Worm (Caenorhabditis elegans) whole organism, late embryonic: ENCODE data around the gene C16D9.1.

Experiments used
- C08G9.2 ChIP-seq: sonication (generic microtip); optimal IDR thresholded peaks from 2 replicates; lab custom pipeline; 2016; ENCODE audit warnings: mild to moderate bottlenecking, missing genetic modification characterization, moderate library complexity, missing compliant biosample characterization
- C38D4.7 ChIP-seq: fragments of 200-800 bp; sonication (Bioruptor generic); optimal IDR thresholded peaks from 2 replicates; lab custom pipeline; 2018; ENCODE audit warnings: mild to moderate bottlenecking, missing genetic modification characterization, moderate library complexity, missing compliant biosample characterization
- F13H6.1 ChIP-seq: sonication (generic microtip); optimal IDR thresholded peaks from 2 replicates; lab custom pipeline; 2016; ENCODE audit warnings: missing genetic modification characterization, missing compliant biosample characterization
- K02D7.2 ChIP-seq: sonication (generic microtip); optimal IDR thresholded peaks from 2 replicates; lab custom pipeline; 2017; ENCODE audit warnings: mild to moderate bottlenecking, missing genetic modification characterization, missing compliant biosample characterization
- ama-1 ChIP-seq: fragments of 150-350 bp; optimal IDR thresholded peaks from 2 replicates; lab custom pipeline; 2014
- ceh-18 ChIP-seq: sonication (generic microtip); optimal IDR thresholded peaks from 2 replicates; lab custom pipeline; 2016; ENCODE audit warnings: missing genetic modification characterization, missing compliant biosample characterization
- ceh-31 ChIP-seq: sonication (generic microtip); optimal IDR thresholded peaks from 2 replicates; lab custom pipeline; 2016; ENCODE audit warnings: missing genetic modification characterization, missing compliant biosample characterization
- ceh-34 ChIP-seq: sonication (generic microtip); optimal IDR thresholded peaks from 2 replicates; lab custom pipeline; 2016; ENCODE audit warnings: mild to moderate bottlenecking, missing genetic modification characterization, missing compliant biosample characterization
- che-1 ChIP-seq: sonication (generic microtip); optimal IDR thresholded peaks from 2 replicates; lab custom pipeline; 2016; ENCODE audit warnings: mild to moderate bottlenecking, missing genetic modification characterization, missing compliant biosample characterization
- dmd-4 ChIP-seq: sonication (generic microtip); optimal IDR thresholded peaks from 2 replicates; lab custom pipeline; 2016; ENCODE audit warnings: borderline replicate concordance, missing genetic modification characterization, missing compliant biosample characterization
- dve-1 ChIP-seq: sonication (generic microtip); optimal IDR thresholded peaks from 2 replicates; lab custom pipeline; 2017; ENCODE audit warnings: antibody characterized with exemption, mild to moderate bottlenecking, missing genetic modification characterization, missing compliant biosample characterization
- elt-2 ChIP-seq: sonication (generic microtip); optimal IDR thresholded peaks from 2 replicates; lab custom pipeline; 2016; ENCODE audit warnings: missing genetic modification reagents, missing genetic modification characterization, missing compliant biosample characterization
- elt-4 ChIP-seq: sonication (generic microtip); optimal IDR thresholded peaks from 2 replicates; lab custom pipeline; 2016; ENCODE audit warnings: missing genetic modification characterization, missing compliant biosample characterization
- eyg-1 ChIP-seq: sonication (generic microtip); optimal IDR thresholded peaks from 2 replicates; lab custom pipeline; 2016; ENCODE audit warnings: missing genotype, missing genetic modification characterization, missing compliant biosample characterization
- fax-1 ChIP-seq: sonication (generic microtip); optimal IDR thresholded peaks from 2 replicates; lab custom pipeline; 2016; ENCODE audit warnings: missing genotype, missing genetic modification characterization, missing compliant biosample characterization
- fkh-6 ChIP-seq: sonication (generic microtip); optimal IDR thresholded peaks from 2 replicates; lab custom pipeline; 2016; ENCODE audit warnings: missing genetic modification characterization, missing compliant biosample characterization
- gmeb-2 ChIP-seq: sonication (generic microtip); optimal IDR thresholded peaks from 2 replicates; lab custom pipeline; 2016; ENCODE audit warnings: missing genetic modification characterization, inconsistent platforms, missing compliant biosample characterization
- hlh-13 ChIP-seq: fragments of 200-800 bp; sonication (Bioruptor generic); optimal IDR thresholded peaks from 2 replicates; lab custom pipeline; 2018; ENCODE audit warnings: mild to moderate bottlenecking, missing genetic modification characterization, missing compliant biosample characterization
- hlh-30 ChIP-seq: sonication (generic microtip); optimal IDR thresholded peaks from 2 replicates; lab custom pipeline; 2017; ENCODE audit warnings: antibody characterized with exemption, missing genetic modification characterization, missing compliant biosample characterization; ENCODE audit not compliant: insufficient read depth
- lim-6 ChIP-seq: sonication (generic microtip); optimal IDR thresholded peaks from 2 replicates; lab custom pipeline; 2016; ENCODE audit warnings: missing genetic modification characterization, missing compliant biosample characterization
- madf-2 ChIP-seq: sonication (generic microtip); optimal IDR thresholded peaks from 2 replicates; lab custom pipeline; 2017; ENCODE audit warnings: missing genetic modification characterization, missing compliant biosample characterization
- mec-3 ChIP-seq: sonication (generic microtip); optimal IDR thresholded peaks from 2 replicates; lab custom pipeline; 2016; ENCODE audit warnings: borderline replicate concordance, missing genetic modification characterization, missing compliant biosample characterization
- nhr-232 ChIP-seq: sonication (generic microtip); optimal IDR thresholded peaks from 2 replicates; lab custom pipeline; 2016; ENCODE audit warnings: missing genetic modification characterization, missing compliant biosample characterization
- odd-2 ChIP-seq: sonication (generic microtip); optimal IDR thresholded peaks from 2 replicates; lab custom pipeline; 2017; ENCODE audit warnings: antibody characterized with exemption, mild to moderate bottlenecking, missing genetic modification characterization, missing compliant biosample characterization
- pat-9 ChIP-seq: fragments of 200-800 bp; sonication (Bioruptor generic); optimal IDR thresholded peaks from 2 replicates; lab custom pipeline; 2018; ENCODE audit warnings: mild to moderate bottlenecking, missing genetic modification characterization, moderate library complexity, missing compliant biosample characterization
- pha-2 ChIP-seq: sonication (generic microtip); optimal IDR thresholded peaks from 2 replicates; lab custom pipeline; 2017; ENCODE audit warnings: mild to moderate bottlenecking, missing genetic modification characterization, missing compliant biosample characterization
- ref-2 ChIP-seq: sonication (generic microtip); optimal IDR thresholded peaks from 2 replicates; lab custom pipeline; 2016; ENCODE audit warnings: missing genetic modification characterization, missing compliant biosample characterization
- tbx-2 ChIP-seq: sonication (generic microtip); optimal IDR thresholded peaks from 2 replicates; lab custom pipeline; 2016; ENCODE audit warnings: missing genetic modification characterization, missing compliant biosample characterization
- tbx-7 ChIP-seq: sonication (generic microtip); optimal IDR thresholded peaks from 2 replicates; lab custom pipeline; 2016; ENCODE audit warnings: missing genotype, missing genetic modification characterization, missing compliant biosample characterization
- ttx-3 ChIP-seq: sonication (generic microtip); optimal IDR thresholded peaks from 2 replicates; lab custom pipeline; 2016; ENCODE audit warnings: missing genetic modification reagents, missing genetic modification characterization, missing compliant biosample characterization
- unc-3 ChIP-seq, 2 experiments: fragments of 200-800 bp in 1 of 2; sonication (Bioruptor generic) in 1 of 2; sonication (generic microtip) in 1 of 2; conservative IDR thresholded peaks in 1 of 2; optimal IDR thresholded peaks in 1 of 2; 2 replicates each; pipeline versions ENCODE4 v1.3.6 to Lab custom; 2016 to 2022; ENCODE audit warnings: missing compliant biosample characterization in 2 of 2, missing genetic modification characterization in 2 of 2, missing genetic modification reagents in 1 of 2
- unc-55 ChIP-seq: sonication (generic microtip); optimal IDR thresholded peaks from 2 replicates; lab custom pipeline; 2017; ENCODE audit warnings: missing biosample characterization, missing genetic modification reagents, missing genetic modification characterization
- ztf-16 ChIP-seq: sonication (generic microtip); optimal IDR thresholded peaks from 2 replicates; lab custom pipeline; 2017; ENCODE audit warnings: missing genetic modification characterization, missing compliant biosample characterization

Gene C16D9.1

ce11 chrV:8247311-8248105, 11.6 kb upstream of the C16D9.1 start:
- no peak for TF ChIP-seq tbx-7 (tag; lab: Kevin White, UChicago)
- TF ChIP-seq ama-1 (lab: Kevin White, UChicago) = peak; percentile 74
- TF ChIP-seq dve-1 (tag; lab: Kevin White, UChicago) = no peak
- peak; percentile 2 for TF ChIP-seq fkh-6 (tag; lab: Kevin White, UChicago)
- TF ChIP-seq elt-2 (tag; lab: Kevin White, UChicago) = peak; percentile 32

ce11 chrV:8250208-8250607, 8.9 kb upstream of the C16D9.1 start, which contains the start of gene C16D9.6:
Gene C16D9.6 (minus strand): TSS chrV:8250308.
- TF ChIP-seq tbx-2 (tag; lab: Kevin White, UChicago) (no peak), unc-55 (GFP tag; lab: Kevin White, UChicago) (no peak), ama-1 (lab: Kevin White, UChicago) (no peak), eyg-1 (no peak), madf-2 (tag; lab: Kevin White, UChicago) (no peak), elt-4 (tag; lab: Kevin White, UChicago) (no peak), fax-1 (tag; lab: Kevin White, UChicago) (no peak), pat-9 (tag; lab: Kevin White, UChicago) (no peak), nhr-232 (tag; lab: Kevin White, UChicago) (no peak), hlh-13 (GFP tag; lab: Kevin White, UChicago) (no peak), C38D4.7 (GFP tag; lab: Kevin White, UChicago) (no peak)

ce11 chrV:8251075-8251474, 8.0 kb upstream of the C16D9.1 start:
- TF ChIP-seq elt-2 (tag; lab: Kevin White, UChicago) = no peak
- no peak for TF ChIP-seq dmd-4 (tag; lab: Kevin White, UChicago)
- TF ChIP-seq F13H6.1 (tag; lab: Kevin White, UChicago) = no peak
- no peak for TF ChIP-seq C08G9.2 (tag; lab: Kevin White, UChicago)
- no peak for TF ChIP-seq hlh-30
- TF ChIP-seq mec-3 (tag; lab: Kevin White, UChicago) = no peak
- no peak for TF ChIP-seq madf-2 (tag; lab: Kevin White, UChicago)
- TF ChIP-seq unc-3 (GFP tag; conservative IDR thresholded peaks at IDR 0.05; lab: Robert Waterston, UW) = no peak
- TF ChIP-seq unc-3 (tag; optimal IDR thresholded peaks at IDR 0.05; lab: Kevin White, UChicago) = no peak
- TF ChIP-seq ceh-31 (tag; lab: Kevin White, UChicago) = no peak
- TF ChIP-seq lim-6 (tag; lab: Kevin White, UChicago) = no peak
- TF ChIP-seq ztf-16 = no peak
- no peak for TF ChIP-seq che-1 (tag; lab: Kevin White, UChicago)
- no peak for TF ChIP-seq pha-2 (tag; lab: Kevin White, UChicago)
- TF ChIP-seq C38D4.7 (GFP tag; lab: Kevin White, UChicago) = no peak
- TF ChIP-seq odd-2 (tag; lab: Kevin White, UChicago) = no peak
- TF ChIP-seq ceh-34 (tag; lab: Kevin White, UChicago) = no peak
- no peak for TF ChIP-seq ceh-18 (tag; lab: Kevin White, UChicago)
- TF ChIP-seq ref-2 (tag; lab: Kevin White, UChicago) = no peak
- TF ChIP-seq K02D7.2 (tag; lab: Kevin White, UChicago) = no peak
- TF ChIP-seq gmeb-2 (tag; lab: Kevin White, UChicago) = no peak

DNA sequence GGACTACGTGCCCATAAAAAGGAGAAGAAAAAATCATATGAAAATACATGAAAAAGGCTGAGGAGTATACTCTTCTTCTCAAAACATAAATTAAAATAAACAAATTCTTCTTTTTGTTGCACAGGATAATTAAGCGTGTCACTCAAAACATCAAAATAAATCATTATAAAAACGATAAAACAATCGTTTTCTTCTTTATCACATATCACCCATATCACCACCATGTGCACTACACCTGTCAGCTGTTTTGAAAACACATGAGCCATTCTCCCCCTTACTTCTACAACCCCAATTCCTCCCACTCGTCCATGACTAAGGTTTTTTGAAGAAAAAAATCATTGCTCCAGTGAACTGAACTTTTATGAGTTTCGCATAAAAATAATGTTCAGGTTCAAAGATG, 6.6 kb upstream of the C16D9.1 start:
- TF ChIP-seq unc-55 (GFP tag; lab: Kevin White, UChicago) (peak; percentile 43), odd-2 (tag; lab: Kevin White, UChicago) (no peak), ttx-3 (no peak), C38D4.7 (GFP tag; lab: Kevin White, UChicago) (no peak)
- TF ChIP-seq, all 69 proteins: peak for 1
